Worm (Caenorhabditis elegans): ENCODE measurements around the gene swt-6.

swt-6 gene

DNA sequence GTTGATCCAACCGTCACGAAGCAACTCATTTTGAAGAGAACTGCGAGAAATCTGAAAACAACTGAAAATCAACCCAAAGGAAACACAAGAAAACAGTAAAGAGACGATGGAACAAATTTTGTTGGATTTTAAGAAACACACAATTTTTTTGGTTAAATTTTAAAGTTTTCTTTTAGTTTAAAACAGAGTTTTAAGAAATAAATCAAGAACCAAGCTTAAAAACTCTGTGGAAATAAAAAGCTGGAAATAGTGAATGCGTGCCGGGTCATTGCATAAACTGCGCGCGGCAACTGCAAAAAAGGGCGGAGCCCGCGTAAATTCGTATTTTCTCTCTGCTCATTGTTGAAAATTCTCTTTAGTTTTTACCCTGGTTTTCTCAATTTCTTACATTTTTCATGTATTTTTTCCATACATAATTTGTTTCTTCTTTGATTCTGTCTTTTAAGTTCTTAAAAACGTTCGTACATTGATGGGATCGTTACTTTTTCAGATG lies 7.8 kb downstream of the swt-6 start, which contains the start of the genes algn-13 and R10D12.13 (continued):
- TF ChIP-seq F37B4.10 (GFP tag; IDR thresholded peaks at IDR 0.05) (no peak), F55B11.4 (tag; optimal IDR thresholded peaks at IDR 0.05; ENCODE audit: borderline replicate concordance, insufficient read depth) (no peak), madf-6 (GFP tag; IDR thresholded peaks at IDR 0.05) (peak; percentile 93), hmg-1.2 (GFP tag; IDR thresholded peaks at IDR 0.05) (peak; percentile 52), ceh-91 (GFP tag; IDR thresholded peaks at IDR 0.05) (peak; percentile 67), ekl-4 (GFP tag; IDR thresholded peaks at IDR 0.05) (peak; percentile 17; the same call in 1 of the 2 replicates), efl-1 (GFP tag; optimal IDR thresholded peaks at IDR 0.05) (peak; percentile 89)

DNA sequence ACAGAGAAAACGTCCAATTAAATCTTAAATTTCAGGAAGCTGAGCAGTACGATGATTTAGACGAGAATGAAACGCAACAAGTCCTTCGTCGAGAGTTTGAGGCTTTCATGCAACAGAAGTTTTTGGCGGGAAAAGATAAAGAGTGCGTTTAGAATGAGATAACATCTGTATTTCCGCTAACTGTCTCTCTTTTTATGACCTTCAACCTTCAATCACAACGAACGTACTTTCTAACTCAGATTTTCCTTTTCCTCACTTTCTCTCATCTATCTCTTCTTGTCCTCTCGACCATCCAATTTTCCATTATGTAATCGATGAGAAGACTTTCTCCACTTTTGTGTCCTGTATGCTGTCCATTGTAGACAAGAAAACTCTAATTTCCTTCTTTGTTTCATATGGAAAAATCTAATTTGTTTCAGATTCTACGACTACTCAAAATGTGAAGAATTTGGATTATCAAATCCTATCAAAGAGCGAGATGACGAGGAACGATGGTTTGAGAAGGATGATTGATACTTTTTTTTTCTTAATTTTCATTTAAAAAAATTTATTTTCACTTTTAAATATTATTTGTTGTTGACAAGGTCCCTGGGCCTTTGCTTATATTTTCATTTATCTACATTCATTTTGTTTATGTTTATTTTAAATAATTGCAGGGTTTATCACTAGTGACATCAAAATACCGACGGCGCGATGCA lies 9.3 kb downstream of the swt-6 start, which contains the start of gene sao-1:
sao-1 (plus strand) TSS at position 648 of the 698 bp plus-strand sequence.
- TF ChIP-seq Y79H2A.3 (GFP tag; conservative IDR thresholded peaks at IDR 0.05) (0 out of 2 replicates have a peak, but pooled peaks have one; percentile 22), tbp1 (GFP tag; optimal IDR thresholded peaks at IDR 0.05) (no peak)

DNA sequence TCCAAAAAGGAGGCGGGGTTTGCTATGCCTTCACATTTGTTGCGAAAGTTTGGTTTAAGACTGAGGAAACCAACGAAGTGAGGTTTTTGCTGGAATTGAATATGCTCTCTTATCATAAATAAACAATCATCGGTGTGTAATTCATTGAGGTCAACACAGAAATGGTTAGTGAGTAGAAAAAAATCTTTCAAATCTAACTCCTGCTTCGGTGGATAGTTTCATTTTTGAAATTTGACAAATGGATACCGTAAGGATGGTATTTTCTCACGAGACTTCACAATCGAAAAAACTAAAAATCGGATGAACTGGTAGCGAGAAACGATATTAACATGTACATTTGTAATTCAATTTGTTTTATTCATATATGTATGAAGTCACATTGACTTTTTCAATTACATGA lies 26.7 kb downstream of the swt-6 start, which contains the start of gene eol-1:
eol-1 (minus strand) TSS at position 101 of the 400 bp plus-strand sequence.
- TF ChIP-seq repo-1 (tag; optimal IDR thresholded peaks at IDR 0.05) = no peak
- no peak for TF ChIP-seq snpc-1.1 (tag; optimal IDR thresholded peaks at IDR 0.05; ENCODE audit: insufficient read depth)
- no peak for TF ChIP-seq F10E7.11 (tag; optimal IDR thresholded peaks at IDR 0.05)
- TF ChIP-seq lsy-27 (tag; optimal IDR thresholded peaks at IDR 0.05; ENCODE audit: borderline replicate concordance, insufficient read depth) = no peak
- TF ChIP-seq nhr-179 (tag; optimal IDR thresholded peaks at IDR 0.05) = no peak
- TF ChIP-seq nhr-27 (tag; optimal IDR thresholded peaks at IDR 0.05) = no peak
- TF ChIP-seq ZK185.1 (tag; optimal IDR thresholded peaks at IDR 0.05; ENCODE audit: poor library complexity, severe bottlenecking) = no peak
- TF ChIP-seq fkh-3 (tag; optimal IDR thresholded peaks at IDR 0.05) = no peak
- no peak for TF ChIP-seq pbrm-1 (GFP tag; IDR thresholded peaks at IDR 0.05)
- TF ChIP-seq ccch-3 (GFP tag; optimal IDR thresholded peaks at IDR 0.05) = no peak
- no peak for TF ChIP-seq let-607 (tag; optimal IDR thresholded peaks at IDR 0.05)

ce11 chrV:13981677-13982076 lies 27.5 kb downstream of the swt-6 start:
- TF ChIP-seq ets-4 (GFP tag; optimal IDR thresholded peaks at IDR 0.05) = no peak
- TF ChIP-seq ceh-40 (GFP tag; IDR thresholded peaks at IDR 0.05) = no peak
- TF ChIP-seq egl-18 (GFP tag; IDR thresholded peaks at IDR 0.05) = no peak
- no peak for TF ChIP-seq B0261.1 (tag; optimal IDR thresholded peaks at IDR 0.05)
- TF ChIP-seq lag-1 (GFP tag; IDR thresholded peaks at IDR 0.05) = no peak
- no peak for TF ChIP-seq attf-5 (GFP tag; optimal IDR thresholded peaks at IDR 0.05)
- TF ChIP-seq snpc-3.4 (tag; optimal IDR thresholded peaks at IDR 0.05) = no peak
- no peak for TF ChIP-seq efl-1 (GFP tag; optimal IDR thresholded peaks at IDR 0.05)
- no peak for TF ChIP-seq tbp1 (GFP tag; optimal IDR thresholded peaks at IDR 0.05)
- no peak for TF ChIP-seq zim-3 (tag; optimal IDR thresholded peaks at IDR 0.05)
- TF ChIP-seq K11D2.4 (GFP tag; IDR thresholded peaks at IDR 0.05) = no peak
- no peak for TF ChIP-seq dox-1 (GFP tag; IDR thresholded peaks at IDR 0.05)
- TF ChIP-seq K12H6.12 (tag; optimal IDR thresholded peaks at IDR 0.05) = no peak
- TF ChIP-seq D2030.7 (GFP tag; IDR thresholded peaks at IDR 0.05) = no peak
- TF ChIP-seq ztf-3 (GFP tag; optimal IDR thresholded peaks at IDR 0.05) = no peak
- no peak for TF ChIP-seq F10E7.11 (tag; optimal IDR thresholded peaks at IDR 0.05)
- no peak for TF ChIP-seq cebp-2 (GFP tag; IDR thresholded peaks at IDR 0.05)
- no peak for TF ChIP-seq madf-6 (GFP tag; IDR thresholded peaks at IDR 0.05)
- no peak for TF ChIP-seq lin-54 (GFP tag; optimal IDR thresholded peaks at IDR 0.05)

All from whole organism, young adult.